Worm (Caenorhabditis elegans): ENCODE results near the gene Y17G9B.2.
A peak's percentile ranks its signal among the peaks of the same experiment; 100 is the strongest.
"Not testable (repeated sequence)": the region's sequence is repeated elsewhere in the genome, so short reads cannot be mapped to it uniquely, and the experiment has no call there.

The Y17G9B.2 gene

DNA sequence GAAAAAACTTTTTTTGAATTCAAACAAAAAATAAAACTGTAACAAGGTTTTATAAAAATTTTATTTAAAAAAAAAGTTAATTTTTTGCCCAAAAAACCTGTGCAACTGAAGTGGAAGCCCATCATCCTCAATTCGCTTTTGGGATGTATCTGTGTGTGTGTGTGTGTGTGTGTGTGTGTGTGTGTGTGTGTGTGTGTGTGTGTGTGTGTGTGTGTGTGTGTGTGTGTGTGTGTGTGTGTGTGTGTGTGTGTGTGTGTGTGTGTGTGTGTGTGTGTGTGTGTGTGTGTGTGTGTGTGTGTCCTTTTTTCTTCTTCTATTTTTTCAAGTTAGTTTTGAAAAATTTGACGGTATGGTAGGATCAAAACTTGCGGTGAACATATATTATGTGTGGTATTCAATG lies 20.7 kb downstream of the Y17G9B.2 start:
- TF ChIP-seq hmg-1.2 (GFP tag; IDR thresholded peaks at IDR 0.05) (peak; percentile 34; the same call in 1 of the 2 replicates), egrh-3 (GFP tag; IDR thresholded peaks at IDR 0.05) (peak; percentile 58; the same call in 1 of the 2 replicates), tbp1 (GFP tag; optimal IDR thresholded peaks at IDR 0.05) (peak; percentile 5), snpc-4 (tag; optimal IDR thresholded peaks at IDR 0.05) (peak in 1 of 4 experiments; percentile 52)
- TF ChIP-seq snpc-4 (GFP tag; optimal IDR thresholded peaks at IDR 0.05) = not testable (repeated sequence)

DNA sequence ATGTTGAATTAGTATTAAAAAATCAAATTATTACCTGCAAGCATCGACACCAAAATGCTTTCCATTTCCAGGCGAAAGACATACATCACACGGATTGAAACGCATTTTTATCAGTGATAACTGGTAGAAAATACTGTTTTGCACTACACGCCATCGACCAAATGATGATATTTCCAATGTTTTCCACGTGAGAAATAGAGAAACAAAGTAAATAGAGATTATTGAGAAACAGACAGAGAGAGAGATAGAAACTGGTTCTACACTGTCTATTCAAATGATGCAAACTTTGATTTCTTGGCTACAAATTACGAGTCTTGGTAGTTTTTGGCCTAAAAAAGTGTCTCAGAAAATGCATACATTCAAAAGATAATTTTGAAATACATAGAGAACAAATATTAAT lies 24.4 kb downstream of the Y17G9B.2 start, which contains the start of gene nhr-104:
Gene nhr-104, minus strand, starts transcription at position 361 of the 400 bp plus-strand sequence.
- no peak for TF ChIP-seq tbp1 (GFP tag; optimal IDR thresholded peaks at IDR 0.05)
- TF ChIP-seq bed-1 (GFP tag; IDR thresholded peaks at IDR 0.05) = no peak
- no peak for TF ChIP-seq F57C9.4 (tag; optimal IDR thresholded peaks at IDR 0.05)
- TF ChIP-seq atf-7 (tag; optimal IDR thresholded peaks at IDR 0.05) = no peak
- TF ChIP-seq ztf-26 (tag; optimal IDR thresholded peaks at IDR 0.05) = no peak
- no peak for TF ChIP-seq B0261.1 (tag; optimal IDR thresholded peaks at IDR 0.05)
- no peak for TF ChIP-seq T07F8.4 (tag; optimal IDR thresholded peaks at IDR 0.05)
- TF ChIP-seq unc-130 (GFP tag; optimal IDR thresholded peaks at IDR 0.05) = no peak
- TF ChIP-seq ama-1 (optimal IDR thresholded peaks at IDR 0.05) = no peak
- no peak for TF ChIP-seq ama-1 (GFP tag; optimal IDR thresholded peaks at IDR 0.05)
- TF ChIP-seq nhr-80 (tag; optimal IDR thresholded peaks at IDR 0.05) = peak; percentile 80
- no peak for TF ChIP-seq hsf-1 (GFP tag; IDR thresholded peaks at IDR 0.05)
- no peak for TF ChIP-seq ZK185.1 (tag; optimal IDR thresholded peaks at IDR 0.05; ENCODE audit: poor library complexity, severe bottlenecking)
- TF ChIP-seq F37B4.10 (GFP tag; IDR thresholded peaks at IDR 0.05) = no peak
- TF ChIP-seq ztf-6 (GFP tag; IDR thresholded peaks at IDR 0.05) = no peak
- TF ChIP-seq die-1 (tag; optimal IDR thresholded peaks at IDR 0.05) = no peak
- no peak for TF ChIP-seq F33H1.4 (GFP tag; IDR thresholded peaks at IDR 0.05)
- TF ChIP-seq fkh-3 (tag; optimal IDR thresholded peaks at IDR 0.05) = no peak
- TF ChIP-seq ztf-28 (GFP tag; IDR thresholded peaks at IDR 0.05) = no peak
- TF ChIP-seq nhr-27 (tag; optimal IDR thresholded peaks at IDR 0.05) = no peak
- TF ChIP-seq madf-3 (GFP tag; IDR thresholded peaks at IDR 0.05) = no peak
- TF ChIP-seq ceh-58 (GFP tag; IDR thresholded peaks at IDR 0.05) = no peak
- no peak for TF ChIP-seq K12H6.12 (tag; optimal IDR thresholded peaks at IDR 0.05)
- no peak for TF ChIP-seq B0019.2 (GFP tag; conservative IDR thresholded peaks at IDR 0.05)
- TF ChIP-seq unc-62 (GFP tag; optimal IDR thresholded peaks at IDR 0.05) = no peak
- TF ChIP-seq ceh-79 (tag; optimal IDR thresholded peaks at IDR 0.05) = no peak
- TF ChIP-seq xnd-1 (tag; optimal IDR thresholded peaks at IDR 0.05) = no peak
- TF ChIP-seq attf-5 (GFP tag; optimal IDR thresholded peaks at IDR 0.05) = peak; percentile 38
- TF ChIP-seq lin-40 (tag; optimal IDR thresholded peaks at IDR 0.05) = peak; percentile 45
- no peak for TF ChIP-seq egl-18 (GFP tag; IDR thresholded peaks at IDR 0.05)
- TF ChIP-seq lsl-1 (GFP tag; optimal IDR thresholded peaks at IDR 0.05) = no peak
- TF ChIP-seq hmg-1.2 (GFP tag; IDR thresholded peaks at IDR 0.05) = peak; percentile 45; the same call in 1 of the 2 replicates
- peak; percentile 56 for TF ChIP-seq pha-4 (tag; optimal IDR thresholded peaks at IDR 0.05)
- TF ChIP-seq madf-10 (tag; optimal IDR thresholded peaks at IDR 0.05) = no peak

ce11 chrIV:4789445-4789844 lies 25.5 kb downstream of the Y17G9B.2 start, which contains the start of gene R11E3.1:
R11E3.1 (plus strand) TSS chrIV:4789745.
- TF ChIP-seq Y53G8AR.9 (GFP tag; conservative IDR thresholded peaks at IDR 0.05) = no peak
- TF ChIP-seq dox-1 (GFP tag; IDR thresholded peaks at IDR 0.05) = no peak
- no peak for TF ChIP-seq chd-7 (tag; optimal IDR thresholded peaks at IDR 0.05)
- no peak for TF ChIP-seq F37B4.10 (GFP tag; IDR thresholded peaks at IDR 0.05)
- TF ChIP-seq hlh-12 (tag; optimal IDR thresholded peaks at IDR 0.05) = no peak
- TF ChIP-seq tlf-1 (GFP tag; optimal IDR thresholded peaks at IDR 0.05) = no peak
- no peak for TF ChIP-seq nhr-179 (tag; optimal IDR thresholded peaks at IDR 0.05)
- no peak for TF ChIP-seq sea-2 (GFP tag; IDR thresholded peaks at IDR 0.05)
- TF ChIP-seq Y67H2A.10 (GFP tag; conservative IDR thresholded peaks at IDR 0.05) = no peak

All from whole organism, young adult.